Fruit fly (Drosophila melanogaster) whole organism, embryonic: ENCODE results near the gene CCT3.

Experiments
- BEAF-32 ChIP-seq: fragments of 200-800 bp; sonication (Bioruptor generic); optimal IDR thresholded peaks from 3 replicates; lab custom pipeline; 2017; ENCODE audit warnings: missing biosample characterization, missing genetic modification characterization, mild to moderate bottlenecking, moderate library complexity, missing genetic modification reagents
- Bgb ChIP-seq: fragments of 200-800 bp; sonication (Bioruptor generic); IDR thresholded peaks from 2 replicates; pipeline ENCODE4 v1.3.6; 2022; ENCODE audit warnings: missing biosample characterization, missing genetic modification characterization; ENCODE audit not compliant: partially characterized antibody
- CG10462 ChIP-seq: fragments of 200-800 bp; sonication (Bioruptor generic); optimal IDR thresholded peaks from 2 replicates; lab custom pipeline; 2016; ENCODE audit warnings: missing biosample characterization, missing genetic modification characterization
- CG12659 ChIP-seq: fragments of 200-800 bp; sonication (Bioruptor generic); optimal IDR thresholded peaks from 3 replicates; lab custom pipeline; 2017; ENCODE audit warnings: mild to moderate bottlenecking, missing biosample characterization, missing genetic modification reagents, missing genetic modification characterization
- CG13123 ChIP-seq: fragments of 200-800 bp; sonication (Bioruptor generic); optimal IDR thresholded peaks from 2 replicates; lab custom pipeline; 2016; ENCODE audit warnings: missing biosample characterization, missing genetic modification characterization
- CG16813 ChIP-seq: fragments of 200-800 bp; sonication (Bioruptor generic); IDR thresholded peaks from 3 replicates; pipeline ENCODE4 v1.3.6; 2022; ENCODE audit warnings: missing biosample characterization, missing genetic modification characterization; ENCODE audit not compliant: partially characterized antibody
- CG17361 ChIP-seq: fragments of 200-800 bp; sonication (Bioruptor generic); IDR thresholded peaks from 3 replicates; pipeline ENCODE4 v1.3.6; 2022; ENCODE audit warnings: missing biosample characterization, missing genetic modification characterization
- CG17912 ChIP-seq: fragments of 200-800 bp; sonication (Bioruptor generic); optimal IDR thresholded peaks from 2 replicates; lab custom pipeline; 2018; ENCODE audit warnings: missing biosample characterization, mild to moderate bottlenecking, missing genetic modification characterization
- CG18476 ChIP-seq: fragments of 200-800 bp; sonication (Bioruptor generic); optimal IDR thresholded peaks from 2 replicates; lab custom pipeline; 2016; ENCODE audit warnings: missing biosample characterization, mild to moderate bottlenecking, missing genetic modification characterization
- CG18764 ChIP-seq: fragments of 200-800 bp; sonication (Bioruptor generic); optimal IDR thresholded peaks from 3 replicates; lab custom pipeline; 2016; ENCODE audit warnings: missing biosample characterization, missing genetic modification characterization
- CG2116 ChIP-seq: fragments of 200-800 bp; sonication (Bioruptor generic); optimal IDR thresholded peaks from 3 replicates; lab custom pipeline; 2018; ENCODE audit warnings: missing biosample characterization, mild to moderate bottlenecking, missing genetic modification characterization
- CG2129 ChIP-seq: fragments of 200-800 bp; sonication (Bioruptor generic); IDR thresholded peaks from 2 replicates; pipeline ENCODE4 v1.3.6; 2022; ENCODE audit warnings: missing biosample characterization, missing genetic modification characterization; ENCODE audit not compliant: partially characterized antibody
- CG3281 ChIP-seq: fragments of 200-800 bp; sonication (Bioruptor generic); optimal IDR thresholded peaks from 3 replicates; lab custom pipeline; 2017; ENCODE audit warnings: missing biosample characterization, mild to moderate bottlenecking, missing genetic modification characterization
- CG34224 ChIP-seq: fragments of 200-800 bp; sonication (Bioruptor generic); IDR thresholded peaks from 3 replicates; pipeline ENCODE4 v1.3.6; 2022; ENCODE audit warnings: missing biosample characterization, missing genetic modification characterization; ENCODE audit not compliant: partially characterized antibody
- CG34376 ChIP-seq: fragments of 200-800 bp; sonication (Bioruptor generic); optimal IDR thresholded peaks from 2 replicates; lab custom pipeline; 2018; ENCODE audit warnings: missing biosample characterization, mild to moderate bottlenecking, missing genetic modification characterization
- CG34422 ChIP-seq: fragments of 200-800 bp; sonication (Bioruptor generic); IDR thresholded peaks from 3 replicates; pipeline ENCODE4 v1.3.6; 2022; ENCODE audit warnings: missing biosample characterization, missing genetic modification characterization
- CG3838 ChIP-seq: fragments of 200-800 bp; sonication (Bioruptor generic); optimal IDR thresholded peaks from 3 replicates; lab custom pipeline; 2016; ENCODE audit warnings: missing biosample characterization, missing genetic modification characterization
- CG4820 ChIP-seq: fragments of 200-800 bp; sonication (Bioruptor generic); optimal IDR thresholded peaks from 3 replicates; lab custom pipeline; 2016; ENCODE audit warnings: missing biosample characterization, missing genetic modification characterization
- CG7786 ChIP-seq: fragments of 200-800 bp; sonication (Bioruptor generic); optimal IDR thresholded peaks from 2 replicates; lab custom pipeline; 2016; ENCODE audit warnings: missing biosample characterization, missing genetic modification characterization
- CG9932 ChIP-seq: fragments of 200-800 bp; sonication (Bioruptor generic); IDR thresholded peaks from 2 replicates; pipeline ENCODE4 v1.3.6; 2022; ENCODE audit warnings: missing biosample characterization, missing genetic modification characterization
- Dad ChIP-seq: fragments of 200-800 bp; sonication (Bioruptor generic); optimal IDR thresholded peaks from 3 replicates; lab custom pipeline; 2016; ENCODE audit warnings: missing biosample characterization, missing genetic modification characterization
- E2f2 ChIP-seq: fragments of 200-800 bp; sonication (Bioruptor generic); IDR thresholded peaks from 2 replicates; pipeline ENCODE4 v1.3.6; 2022; ENCODE audit warnings: missing biosample characterization, missing genetic modification characterization
- HLH4C ChIP-seq: fragments of 200-800 bp; sonication (Bioruptor generic); IDR thresholded peaks from 3 replicates; pipeline ENCODE4 v1.3.6; 2022; ENCODE audit warnings: missing biosample characterization, missing genetic modification characterization; ENCODE audit not compliant: partially characterized antibody
- HLH54F ChIP-seq: fragments of 200-800 bp; sonication (Bioruptor generic); optimal IDR thresholded peaks from 3 replicates; lab custom pipeline; 2016; ENCODE audit warnings: missing biosample characterization, missing genetic modification characterization
- Hand ChIP-seq: fragments of 200-800 bp; sonication (Bioruptor generic); optimal IDR thresholded peaks from 2 replicates; lab custom pipeline; 2017; ENCODE audit warnings: mild to moderate bottlenecking, missing biosample characterization, missing genetic modification reagents, missing genetic modification characterization
- Lpt ChIP-seq: fragments of >200 bp; optimal IDR thresholded peaks from 2 replicates; lab custom pipeline; 2018; ENCODE audit warnings: missing biosample characterization, missing genetic modification characterization
- MESR4 ChIP-seq: fragments of 200-800 bp; sonication (Bioruptor generic); optimal IDR thresholded peaks from 2 replicates; lab custom pipeline; 2018; ENCODE audit warnings: missing biosample characterization, mild to moderate bottlenecking, missing genetic modification characterization, moderate library complexity
- Mrtf ChIP-seq: fragments of 200-800 bp; sonication (Bioruptor generic); IDR thresholded peaks from 3 replicates; pipeline ENCODE4 v1.3.6; 2022; ENCODE audit warnings: missing biosample characterization, missing genetic modification characterization
- Myb ChIP-seq: fragments of 200-800 bp; sonication (Bioruptor generic); optimal IDR thresholded peaks from 2 replicates; lab custom pipeline; 2016; ENCODE audit warnings: missing biosample characterization, missing genetic modification characterization
- Nf-YB ChIP-seq: fragments of 200-800 bp; sonication (Bioruptor generic); optimal IDR thresholded peaks from 3 replicates; lab custom pipeline; 2019; ENCODE audit warnings: missing biosample characterization, mild to moderate bottlenecking, missing genetic modification characterization, moderate library complexity
- Sin3A ChIP-seq: fragments of >200 bp; optimal IDR thresholded peaks from 2 replicates; lab custom pipeline; 2018
- cato ChIP-seq: fragments of 200-800 bp; sonication (Bioruptor generic); optimal IDR thresholded peaks from 2 replicates; lab custom pipeline; 2016; ENCODE audit warnings: missing biosample characterization, missing genetic modification characterization, borderline replicate concordance
- chinmo ChIP-seq: fragments of 200-800 bp; sonication (Bioruptor generic); IDR thresholded peaks from 4 replicates; pipeline ENCODE4 v1.3.6; 2022; ENCODE audit warnings: missing biosample characterization, missing genetic modification characterization; ENCODE audit not compliant: partially characterized antibody
- chm ChIP-seq: fragments of 200-800 bp; sonication (Bioruptor generic); IDR thresholded peaks from 2 replicates; pipeline ENCODE4 v1.3.6; 2022; ENCODE audit warnings: missing biosample characterization, missing genetic modification characterization
- ci ChIP-seq: fragments of 200-800 bp; sonication (Bioruptor generic); IDR thresholded peaks from 3 replicates; pipeline ENCODE4 v1.3.6; 2022; ENCODE audit warnings: missing biosample characterization, missing genetic modification characterization
- croc ChIP-seq: fragments of 200-800 bp; sonication (Bioruptor generic); conservative IDR thresholded peaks from 3 replicates; pipeline ENCODE4 v1.3.6; 2022; ENCODE audit warnings: missing biosample characterization, missing genetic modification characterization
- crp ChIP-seq, 2 experiments: fragments of 200-800 bp; sonication (Bioruptor generic); optimal IDR thresholded peaks; 2 replicates in 1 of 2; 3 replicates in 1 of 2; lab custom pipeline; 2017; ENCODE audit warnings: missing biosample characterization in 2 of 2, missing genetic modification characterization in 2 of 2, mild to moderate bottlenecking in 1 of 2, moderate library complexity in 1 of 2
- dati ChIP-seq: fragments of 200-800 bp; sonication (Bioruptor generic); IDR thresholded peaks from 2 replicates; pipeline ENCODE4 v1.3.6; 2022; ENCODE audit warnings: missing biosample characterization, missing genetic modification characterization
- fru ChIP-seq: fragments of >200 bp; optimal IDR thresholded peaks from 2 replicates; lab custom pipeline; 2017
- gfzf ChIP-seq: fragments of 200-800 bp; sonication (Bioruptor generic); optimal IDR thresholded peaks from 2 replicates; lab custom pipeline; 2016; ENCODE audit warnings: missing biosample characterization, mild to moderate bottlenecking, missing genetic modification characterization, moderate library complexity
- grn ChIP-seq: fragments of 200-800 bp; sonication (Bioruptor generic); optimal IDR thresholded peaks from 3 replicates; lab custom pipeline; 2017; ENCODE audit warnings: missing biosample characterization, missing genetic modification characterization
- luna ChIP-seq: fragments of 200-800 bp; sonication (Bioruptor generic); optimal IDR thresholded peaks from 2 replicates; lab custom pipeline; 2016; ENCODE audit warnings: missing biosample characterization, missing genetic modification characterization
- pita ChIP-seq: fragments of 200-800 bp; sonication (Bioruptor generic); optimal IDR thresholded peaks from 2 replicates; lab custom pipeline; 2017; ENCODE audit warnings: missing biosample characterization, mild to moderate bottlenecking, missing genetic modification characterization
- sens ChIP-seq: fragments of 200-800 bp; sonication (Bioruptor generic); peaks from one replicate; lab custom pipeline; 2016; ENCODE audit warnings: missing biosample characterization, missing genetic modification characterization
- sna ChIP-seq: fragments of 200-800 bp; sonication (Bioruptor generic); IDR thresholded peaks from 2 replicates; pipeline ENCODE4 v1.3.6; 2022; ENCODE audit warnings: missing biosample characterization, missing genetic modification characterization; ENCODE audit not compliant: partially characterized antibody
- so ChIP-seq: fragments of 200-800 bp; sonication (Bioruptor generic); IDR thresholded peaks from 3 replicates; pipeline ENCODE4 v1.3.6; 2022; ENCODE audit warnings: missing biosample characterization, missing genetic modification characterization
- sob ChIP-seq: fragments of 200-800 bp; sonication (Bioruptor generic); IDR thresholded peaks from 2 replicates; pipeline ENCODE4 v1.3.6; 2022; ENCODE audit warnings: missing biosample characterization, missing genetic modification characterization
- tin ChIP-seq: fragments of 200-800 bp; sonication (Bioruptor generic); optimal IDR thresholded peaks from 3 replicates; lab custom pipeline; 2016; ENCODE audit warnings: missing biosample characterization, missing genetic modification characterization
- toy ChIP-seq: fragments of 200-800 bp; sonication (Bioruptor generic); IDR thresholded peaks from 2 replicates; pipeline ENCODE4 v1.3.6; 2022; ENCODE audit warnings: missing biosample characterization, missing genetic modification characterization
- unpg ChIP-seq: fragments of 200-800 bp; sonication (Bioruptor generic); optimal IDR thresholded peaks from 3 replicates; lab custom pipeline; 2018; ENCODE audit warnings: missing biosample characterization, mild to moderate bottlenecking, missing genetic modification characterization, moderate library complexity
- zen2 ChIP-seq: fragments of 200-800 bp; sonication (Bioruptor generic); IDR thresholded peaks from 3 replicates; pipeline ENCODE4 v1.3.6; 2022; ENCODE audit warnings: missing biosample characterization, missing genetic modification characterization; ENCODE audit not compliant: partially characterized antibody

CCT3 gene

dm6 chr3R:16640005-16640408 lies 7.4 kb upstream of the CCT3 start, which contains the start of gene nonA-l (continued):
- TF ChIP-seq gfzf (GFP tag; lab: Kevin White, UChicago), result peak; percentile 88
- TF ChIP-seq Dad (GFP tag; lab: Kevin White, UChicago), result no peak
- no peak for TF ChIP-seq Mrtf (GFP tag; lab: Robert Waterston, UW)
- peak; percentile 88 for TF ChIP-seq CG16813 (GFP tag; lab: Robert Waterston, UW)
- TF ChIP-seq CG34376 (GFP tag; lab: Kevin White, UChicago), result no peak
- TF ChIP-seq Myb (GFP tag; lab: Kevin White, UChicago), result peak; percentile 65
- TF ChIP-seq chm (GFP tag; lab: Robert Waterston, UW), result no peak
- no peak for TF ChIP-seq crp (GFP tag; optimal IDR thresholded peaks at IDR 0.05; lab: Kevin White, UChicago)
- TF ChIP-seq dati (GFP tag; lab: Robert Waterston, UW), result no peak
- TF ChIP-seq E2f2 (GFP tag; lab: Robert Waterston, UW), result peak; percentile 96
- TF ChIP-seq chinmo (GFP tag; lab: Robert Waterston, UW), result 0 out of 4 replicates have a peak, but pooled peaks have one; percentile 60
- TF ChIP-seq cato (GFP tag; lab: Kevin White, UChicago), result no peak
- no peak for TF ChIP-seq so (GFP tag; lab: Robert Waterston, UW)
- peak; percentile 56 for TF ChIP-seq CG12659 (GFP tag; lab: Kevin White, UChicago)
- TF ChIP-seq CG18764, result no peak
- TF ChIP-seq Nf-YB (GFP tag; lab: Kevin White, UChicago), result peak; percentile 17
- TF ChIP-seq toy (GFP tag; lab: Robert Waterston, UW), result no peak
- no peak for TF ChIP-seq CG3281 (GFP tag; lab: Kevin White, UChicago)
- TF ChIP-seq pita (GFP tag; lab: Kevin White, UChicago), result peak; percentile 55
- no peak for TF ChIP-seq tin (GFP tag; lab: Kevin White, UChicago)
- TF ChIP-seq CG7786, result no peak
- TF ChIP-seq HLH4C, result peak; percentile 87
- no peak for TF ChIP-seq CG34422 (GFP tag; lab: Robert Waterston, UW)
- no peak; the same call in 2 of the 3 replicates for TF ChIP-seq CG17361 (GFP tag; lab: Robert Waterston, UW)
- no peak for TF ChIP-seq CG17912 (GFP tag; lab: Kevin White, UChicago)
- TF ChIP-seq Sin3A (lab: Kevin White, UChicago), result no peak
- TF ChIP-seq CG13123 (GFP tag; lab: Kevin White, UChicago), result no peak
- TF ChIP-seq CG10462, result no peak
- no peak for TF ChIP-seq luna (GFP tag; lab: Kevin White, UChicago)
- no peak for TF ChIP-seq CG18476
- no peak for TF ChIP-seq HLH54F
- no peak for TF ChIP-seq grn (GFP tag; lab: Kevin White, UChicago)
- TF ChIP-seq fru (lab: Kevin White, UChicago), result no peak
- no peak for TF ChIP-seq CG3838 (GFP tag; lab: Kevin White, UChicago)
- no peak for TF ChIP-seq CG4820 (GFP tag; lab: Kevin White, UChicago)

- TF ChIP-seq CG9932 (GFP tag; lab: Robert Waterston, UW) (no peak), ci (GFP tag; lab: Robert Waterston, UW) (0 out of 3 replicates have a peak, but pooled peaks have one; percentile 19), CG2116 (GFP tag; lab: Kevin White, UChicago) (peak; percentile 99), Hand (GFP tag; lab: Kevin White, UChicago) (no peak), sens (GFP tag; lab: Kevin White, UChicago) (peak; percentile 35), sna (GFP tag; lab: Robert Waterston, UW) (no peak; the same call in 1 of the 2 replicates), MESR4 (GFP tag; lab: Kevin White, UChicago) (peak; percentile 72), CG2129 (GFP tag; lab: Robert Waterston, UW) (0 out of 2 replicates have a peak, but pooled peaks have one; percentile 16), CG12659 (GFP tag; lab: Kevin White, UChicago) (peak; percentile 32), zen2 (GFP tag; lab: Robert Waterston, UW) (peak; percentile 47; the same call in 1 of the 3 replicates), BEAF-32 (GFP tag; lab: Kevin White, UChicago) (peak; percentile 51), CG34224 (GFP tag; lab: Robert Waterston, UW) (peak; percentile 66; the same call in 2 of the 3 replicates), Bgb (peak; percentile 61), sob (GFP tag; lab: Robert Waterston, UW) (0 out of 2 replicates have a peak, but pooled peaks have one; percentile 26), unpg (GFP tag; lab: Kevin White, UChicago) (no peak), Lpt (no peak), croc (no peak)
Observed at dm6 chr3R:16643591-16643990, 3.8 kb upstream of the CCT3 start, which contains the start of gene Arl6IP1. Gene Arl6IP1 (plus strand): TSS chr3R:16643605.
